Worm (Caenorhabditis elegans) whole organism, L2 larva: ENCODE measurements around the gene moc-6.

Source experiments
- R02D3.7 ChIP-seq: fragments of 150-350 bp; optimal IDR thresholded peaks from 2 replicates; lab custom pipeline; 2014; ENCODE audit warnings: missing biosample characterization, missing genetic modification characterization
- alr-1 ChIP-seq: fragments of 150-350 bp; optimal IDR thresholded peaks from 2 replicates; lab custom pipeline; 2014; ENCODE audit warnings: missing biosample characterization, missing genetic modification characterization
- blmp-1 ChIP-seq: sonication (generic microtip); optimal IDR thresholded peaks from 2 replicates; lab custom pipeline; 2017; ENCODE audit warnings: missing genetic modification characterization, mild to moderate bottlenecking, missing compliant biosample characterization, antibody characterized with exemption, moderate library complexity; ENCODE audit not compliant: insufficient read depth
- ceh-16 ChIP-seq: fragments of 150-350 bp; optimal IDR thresholded peaks from 2 replicates; lab custom pipeline; 2014; ENCODE audit warnings: missing biosample characterization, missing genetic modification characterization
- ceh-82 ChIP-seq: fragments of 150-350 bp; optimal IDR thresholded peaks from 2 replicates; lab custom pipeline; 2014; ENCODE audit warnings: missing biosample characterization, missing genetic modification characterization
- dmd-4 ChIP-seq: sonication (generic microtip); optimal IDR thresholded peaks from 2 replicates; lab custom pipeline; 2017; ENCODE audit warnings: missing biosample characterization, missing genetic modification characterization
- lin-11 ChIP-seq: fragments of 150-350 bp; sonication (generic microtip); optimal IDR thresholded peaks from 2 replicates; lab custom pipeline; 2014; ENCODE audit warnings: missing biosample characterization, missing genetic modification characterization, inconsistent platforms, mixed read lengths
- nhr-129 ChIP-seq: fragments of 150-350 bp; optimal IDR thresholded peaks from 2 replicates; lab custom pipeline; 2014; ENCODE audit warnings: missing biosample characterization, missing genetic modification characterization
- nhr-237 ChIP-seq: fragments of 150-350 bp; optimal IDR thresholded peaks from 2 replicates; lab custom pipeline; 2014; ENCODE audit warnings: missing biosample characterization, missing genetic modification characterization

DNA sequence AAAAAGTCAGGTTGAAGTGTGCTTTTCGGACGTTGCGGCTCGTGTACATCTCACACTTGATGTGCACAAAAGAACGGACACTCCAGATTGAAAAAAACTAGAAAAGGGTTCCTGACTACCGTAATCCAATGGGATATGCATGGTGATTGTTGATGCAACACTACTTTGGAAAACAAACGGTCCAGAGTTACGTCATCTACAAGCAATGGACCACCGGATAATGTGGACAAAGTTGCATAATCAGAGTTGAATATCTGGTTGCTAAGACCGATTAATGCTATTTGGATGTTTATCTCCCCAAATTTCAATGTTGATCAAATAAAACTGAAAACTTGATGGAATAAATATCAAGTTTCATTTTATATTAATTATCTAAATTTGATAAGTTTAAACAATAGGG, 45.8 kb upstream of the moc-6 start:
- TF ChIP-seq ceh-16 (tag; lab: Kevin White, UChicago) (no peak), blmp-1 (tag; lab: Kevin White, UChicago) (no peak), ceh-82 (tag; lab: Kevin White, UChicago) (no peak), nhr-129 (tag; lab: Kevin White, UChicago) (no peak), R02D3.7 (no peak), alr-1 (no peak), nhr-237 (tag; lab: Kevin White, UChicago) (no peak), lin-11 (no peak), dmd-4 (tag; lab: Kevin White, UChicago) (no peak)
